Fruit fly (Drosophila melanogaster) whole organism, embryonic: Measurements from ENCODE around the gene CG10700.

Experiments used
- Abd-B ChIP-seq: fragments of 200-800 bp; sonication (Bioruptor generic); optimal IDR thresholded peaks from 2 replicates; lab custom pipeline; 2018; ENCODE audit warnings: missing biosample characterization, mild to moderate bottlenecking, missing genetic modification characterization, moderate library complexity
- BEAF-32 ChIP-seq: fragments of 200-800 bp; sonication (Bioruptor generic); optimal IDR thresholded peaks from 3 replicates; lab custom pipeline; 2017; ENCODE audit warnings: missing biosample characterization, missing genetic modification characterization, mild to moderate bottlenecking, moderate library complexity, missing genetic modification reagents
- CG10321 ChIP-seq: fragments of 200-800 bp; sonication (Bioruptor generic); IDR thresholded peaks from 2 replicates; pipeline ENCODE4 v1.3.6; 2022; ENCODE audit warnings: missing biosample characterization, missing genetic modification characterization
- CG10979 ChIP-seq: fragments of 200-800 bp; sonication (Bioruptor generic); optimal IDR thresholded peaks from 2 replicates; lab custom pipeline; 2018; ENCODE audit warnings: missing biosample characterization, mild to moderate bottlenecking, missing genetic modification characterization, moderate library complexity
- CG12219 ChIP-seq: fragments of 200-800 bp; sonication (Bioruptor generic); optimal IDR thresholded peaks from 3 replicates; lab custom pipeline; 2018; ENCODE audit warnings: missing biosample characterization, mild to moderate bottlenecking, missing genetic modification characterization
- CG13775 ChIP-seq: fragments of 200-800 bp; sonication (Bioruptor generic); optimal IDR thresholded peaks from 3 replicates; lab custom pipeline; 2017; ENCODE audit warnings: missing biosample characterization, mild to moderate bottlenecking, missing genetic modification characterization
- CG14014 ChIP-seq: fragments of 200-800 bp; sonication (Bioruptor generic); IDR thresholded peaks from 2 replicates; pipeline ENCODE4 v1.3.6; 2022; ENCODE audit warnings: missing biosample characterization, missing genetic modification characterization
- CG17328 ChIP-seq: fragments of 200-800 bp; sonication (Bioruptor generic); IDR thresholded peaks from 2 replicates; pipeline ENCODE4 v1.3.6; 2022; ENCODE audit warnings: missing biosample characterization, missing genetic modification characterization
- CG17568 ChIP-seq: fragments of 200-800 bp; sonication (Bioruptor generic); optimal IDR thresholded peaks from 2 replicates; lab custom pipeline; 2018; ENCODE audit warnings: missing biosample characterization, mild to moderate bottlenecking, missing genetic modification characterization, moderate library complexity
- CG1792 ChIP-seq: fragments of 200-800 bp; sonication (Bioruptor generic); optimal IDR thresholded peaks from 2 replicates; lab custom pipeline; 2016; ENCODE audit warnings: missing biosample characterization, missing genetic modification characterization
- CG31224 ChIP-seq: fragments of 200-800 bp; sonication (Bioruptor generic); IDR thresholded peaks from 2 replicates; pipeline ENCODE4 v1.3.6; 2022; ENCODE audit warnings: missing biosample characterization, missing genetic modification characterization
- CG32532 ChIP-seq: fragments of 200-800 bp; sonication (Bioruptor generic); IDR thresholded peaks from 2 replicates; pipeline ENCODE4 v1.3.6; 2022; ENCODE audit warnings: missing biosample characterization, missing genetic modification characterization
- CG33557 ChIP-seq: fragments of 200-800 bp; sonication (Bioruptor generic); optimal IDR thresholded peaks from 2 replicates; lab custom pipeline; 2019; ENCODE audit warnings: missing biosample characterization, mild to moderate bottlenecking, missing genetic modification characterization, moderate library complexity
- CG4424 ChIP-seq: fragments of 200-800 bp; sonication (Bioruptor generic); optimal IDR thresholded peaks from 3 replicates; lab custom pipeline; 2016; ENCODE audit warnings: missing biosample characterization, missing genetic modification characterization
- CG6683 ChIP-seq: fragments of 200-800 bp; sonication (Bioruptor generic); optimal IDR thresholded peaks from 2 replicates; lab custom pipeline; 2017; ENCODE audit warnings: missing biosample characterization, mild to moderate bottlenecking, missing genetic modification characterization, missing genetic modification reagents
- CG7786 ChIP-seq: fragments of 200-800 bp; sonication (Bioruptor generic); optimal IDR thresholded peaks from 2 replicates; lab custom pipeline; 2016; ENCODE audit warnings: missing biosample characterization, missing genetic modification characterization
- CG9932 ChIP-seq: fragments of 200-800 bp; sonication (Bioruptor generic); IDR thresholded peaks from 2 replicates; pipeline ENCODE4 v1.3.6; 2022; ENCODE audit warnings: missing biosample characterization, missing genetic modification characterization
- CrebB ChIP-seq: fragments of 200-800 bp; sonication (Bioruptor generic); optimal IDR thresholded peaks from 3 replicates; lab custom pipeline; 2018; ENCODE audit warnings: missing biosample characterization, mild to moderate bottlenecking, missing genetic modification characterization
- HLH3B ChIP-seq: fragments of 200-800 bp; sonication (Bioruptor generic); IDR thresholded peaks from 2 replicates; pipeline ENCODE4 v1.3.6; 2022; ENCODE audit warnings: missing biosample characterization, missing genetic modification characterization
- HLH4C ChIP-seq: fragments of 200-800 bp; sonication (Bioruptor generic); IDR thresholded peaks from 3 replicates; pipeline ENCODE4 v1.3.6; 2022; ENCODE audit warnings: missing biosample characterization, missing genetic modification characterization; ENCODE audit not compliant: partially characterized antibody
- HmgZ ChIP-seq: fragments of 200-800 bp; sonication (Bioruptor generic); optimal IDR thresholded peaks from 2 replicates; lab custom pipeline; 2018; ENCODE audit warnings: missing biosample characterization, mild to moderate bottlenecking, missing genetic modification characterization
- Hmx ChIP-seq: fragments of 200-800 bp; sonication (Bioruptor generic); optimal IDR thresholded peaks from 2 replicates; lab custom pipeline; 2016; ENCODE audit warnings: missing biosample characterization, missing genetic modification characterization
- Hr39 ChIP-seq: fragments of >200 bp; optimal IDR thresholded peaks from 2 replicates; lab custom pipeline; 2017
- Lim3 ChIP-seq: fragments of 200-800 bp; sonication (Bioruptor generic); IDR thresholded peaks from 2 replicates; pipeline ENCODE4 v1.3.6; 2022; ENCODE audit warnings: missing biosample characterization, missing genetic modification characterization
- Med ChIP-seq: fragments of 200-800 bp; sonication (Bioruptor generic); peaks from one replicate; lab custom pipeline; 2016; ENCODE audit warnings: missing biosample characterization, missing genetic modification characterization, mild to moderate bottlenecking, inconsistent platforms, moderate library complexity
- Mes4 ChIP-seq: fragments of 200-800 bp; sonication (Bioruptor generic); optimal IDR thresholded peaks from 2 replicates; lab custom pipeline; 2016; ENCODE audit warnings: missing biosample characterization, missing genetic modification characterization
- NC2α ChIP-seq: fragments of 200-800 bp; sonication (Bioruptor generic); optimal IDR thresholded peaks from 2 replicates; lab custom pipeline; 2016; ENCODE audit warnings: missing biosample characterization, missing genetic modification characterization
- Sox102F ChIP-seq: fragments of 200-800 bp; sonication (Bioruptor generic); optimal IDR thresholded peaks from 2 replicates; lab custom pipeline; 2018; ENCODE audit warnings: missing biosample characterization, mild to moderate bottlenecking, missing genetic modification characterization, moderate library complexity
- Ssrp ChIP-seq: fragments of 200-800 bp; sonication (Bioruptor generic); optimal IDR thresholded peaks from 2 replicates; lab custom pipeline; 2018; ENCODE audit warnings: missing biosample characterization, mild to moderate bottlenecking, missing genetic modification characterization, moderate library complexity
- Trl ChIP-seq, 3 experiments: fragments of >200 bp in 2 of 3; fragments of 200-800 bp in 1 of 3; sonication (Bioruptor generic) in 1 of 3; optimal IDR thresholded peaks; 2 replicates in 1 of 3; 3 replicates in 2 of 3; lab custom pipeline; 2016 to 2017; ENCODE audit warnings: missing biosample characterization in 1 of 3, missing genetic modification characterization in 1 of 3
- YL-1 ChIP-seq: fragments of 200-800 bp; sonication (Bioruptor generic); optimal IDR thresholded peaks from 3 replicates; lab custom pipeline; 2017; ENCODE audit warnings: missing biosample characterization, mild to moderate bottlenecking, missing genetic modification characterization
- ab ChIP-seq: fragments of 200-800 bp; sonication (Bioruptor generic); optimal IDR thresholded peaks from 2 replicates; lab custom pipeline; 2016; ENCODE audit warnings: missing biosample characterization, missing genetic modification characterization
- amos ChIP-seq: fragments of 200-800 bp; sonication (Bioruptor generic); IDR thresholded peaks from 2 replicates; pipeline ENCODE4 v1.3.6; 2022; ENCODE audit warnings: missing biosample characterization, missing genetic modification characterization; ENCODE audit not compliant: partially characterized antibody
- bcd ChIP-seq: fragments of 200-800 bp; sonication (Bioruptor generic); optimal IDR thresholded peaks from 2 replicates; lab custom pipeline; 2017; ENCODE audit warnings: missing biosample characterization, mild to moderate bottlenecking, missing genetic modification characterization
- bsh ChIP-seq, 2 experiments: fragments of 200-800 bp; sonication (Bioruptor generic); optimal IDR thresholded peaks; 2 replicates each; lab custom pipeline; 2017 to 2018; ENCODE audit warnings: mild to moderate bottlenecking in 2 of 2, missing biosample characterization in 2 of 2, missing genetic modification characterization in 2 of 2, moderate library complexity in 1 of 2
- cad ChIP-seq: fragments of >200 bp; optimal IDR thresholded peaks from 2 replicates; lab custom pipeline; 2017; ENCODE audit warnings: missing biosample characterization, missing genetic modification characterization
- chif ChIP-seq, 2 experiments: fragments of 200-800 bp; sonication (Bioruptor generic); optimal IDR thresholded peaks; 3 replicates each; lab custom pipeline; 2016; ENCODE audit warnings: missing biosample characterization in 2 of 2, missing genetic modification characterization in 2 of 2
- crol ChIP-seq: fragments of 200-800 bp; sonication (Bioruptor generic); IDR thresholded peaks from 2 replicates; pipeline ENCODE4 v1.3.6; 2022; ENCODE audit warnings: missing biosample characterization, missing genetic modification characterization
- dpn ChIP-seq, 2 experiments: fragments of 200-800 bp; sonication (Bioruptor generic); optimal IDR thresholded peaks; 3 replicates each; lab custom pipeline; 2016; ENCODE audit warnings: missing biosample characterization in 2 of 2, missing genetic modification characterization in 2 of 2
- ftz-f1 ChIP-seq: fragments of 200-800 bp; sonication (Bioruptor generic); optimal IDR thresholded peaks from 2 replicates; lab custom pipeline; 2016; ENCODE audit warnings: missing biosample characterization, missing genetic modification characterization
- ind ChIP-seq: fragments of 200-800 bp; sonication (Bioruptor generic); optimal IDR thresholded peaks from 3 replicates; lab custom pipeline; 2016; ENCODE audit warnings: missing biosample characterization, missing genetic modification characterization
- ken ChIP-seq: fragments of 200-800 bp; sonication (Bioruptor generic); IDR thresholded peaks from 3 replicates; pipeline ENCODE4 v1.3.6; 2022; ENCODE audit warnings: missing biosample characterization, missing genetic modification characterization
- mam ChIP-seq: fragments of 200-800 bp; sonication (Bioruptor generic); optimal IDR thresholded peaks from 3 replicates; lab custom pipeline; 2016; ENCODE audit warnings: missing biosample characterization, missing genetic modification characterization
- pros ChIP-seq: fragments of 200-800 bp; sonication (Bioruptor generic); optimal IDR thresholded peaks from 3 replicates; lab custom pipeline; 2019; ENCODE audit warnings: missing biosample characterization, mild to moderate bottlenecking, missing genetic modification characterization, moderate library complexity
- sc ChIP-seq, 3 experiments: fragments of >200 bp in 2 of 3; fragments of 200-800 bp in 1 of 3; sonication (Bioruptor generic) in 1 of 3; optimal IDR thresholded peaks; 2 replicates in 2 of 3; 3 replicates in 1 of 3; lab custom pipeline; 2017; ENCODE audit warnings: mild to moderate bottlenecking in 1 of 3, missing biosample characterization in 1 of 3, missing genetic modification characterization in 1 of 3, missing genetic modification reagents in 1 of 3
- so ChIP-seq: fragments of 200-800 bp; sonication (Bioruptor generic); IDR thresholded peaks from 3 replicates; pipeline ENCODE4 v1.3.6; 2022; ENCODE audit warnings: missing biosample characterization, missing genetic modification characterization
- sob ChIP-seq: fragments of 200-800 bp; sonication (Bioruptor generic); IDR thresholded peaks from 2 replicates; pipeline ENCODE4 v1.3.6; 2022; ENCODE audit warnings: missing biosample characterization, missing genetic modification characterization
- tgo ChIP-seq: fragments of 200-800 bp; sonication (Bioruptor generic); IDR thresholded peaks from 3 replicates; pipeline ENCODE4 v1.3.6; 2022; ENCODE audit warnings: missing biosample characterization, missing genetic modification characterization
- vnd ChIP-seq: fragments of 200-800 bp; sonication (Bioruptor generic); IDR thresholded peaks from 3 replicates; pipeline ENCODE4 v1.3.6; 2022; ENCODE audit warnings: missing biosample characterization, missing genetic modification characterization; ENCODE audit not compliant: partially characterized antibody

The CG10700 gene

dm6 chr2L:19069548-19070145 lies 9.2 kb downstream of the CG10700 start, which contains the start of gene CG10702:
CG10702 (minus strand) TSS chr2L:19069851.
- 0 out of 2 replicates have a peak, but pooled peaks have one; percentile 6 for TF ChIP-seq Lim3 (GFP tag; lab: Robert Waterston, UW)
- no peak for TF ChIP-seq ab (GFP tag; lab: Kevin White, UChicago)
- 0 out of 2 replicates have a peak, but pooled peaks have one; percentile 29 for TF ChIP-seq CG32532
- TF ChIP-seq ind (GFP tag; lab: Kevin White, UChicago), result peak; percentile 7
- TF ChIP-seq CG33557 (GFP tag; lab: Kevin White, UChicago), result no peak
- peak; percentile 20 for TF ChIP-seq bcd
- no peak for TF ChIP-seq NC2α (GFP tag; lab: Kevin White, UChicago)
- no peak for TF ChIP-seq bsh (GFP tag; optimal IDR thresholded peaks at IDR 0.05; lab: Kevin White, UChicago)
- TF ChIP-seq Hmx (GFP tag; lab: Kevin White, UChicago), result no peak
- TF ChIP-seq CG31224 (GFP tag; lab: Robert Waterston, UW), result no peak
- TF ChIP-seq sc (optimal IDR thresholded peaks at IDR 0.05; lab: Kevin White, UChicago), result no peak
- TF ChIP-seq sc (GFP tag; optimal IDR thresholded peaks at IDR 0.05; lab: Kevin White, UChicago), result no peak
- TF ChIP-seq Med (GFP tag; lab: Kevin White, UChicago), result peak; percentile 70
- TF ChIP-seq Mes4, result no peak
- no peak for TF ChIP-seq CG10321
- no peak for TF ChIP-seq HmgZ (tag; lab: Kevin White, UChicago)
- no peak for TF ChIP-seq CG4424
- no peak for TF ChIP-seq CG17568 (GFP tag; lab: Kevin White, UChicago)
- TF ChIP-seq Ssrp, result peak; percentile 28
- TF ChIP-seq ken, result peak; percentile 55; the same call in 1 of the 3 replicates
- TF ChIP-seq cad, result no peak
- no peak for TF ChIP-seq chif (GFP tag; optimal IDR thresholded peaks at IDR 0.05; lab: Kevin White, UChicago)
- peak; percentile 39 for TF ChIP-seq mam (GFP tag; lab: Kevin White, UChicago)
- peak; percentile 15 for TF ChIP-seq Sox102F (GFP tag; lab: Kevin White, UChicago)
- TF ChIP-seq BEAF-32 (GFP tag; lab: Kevin White, UChicago), result no peak
- TF ChIP-seq YL-1 (GFP tag; lab: Kevin White, UChicago), result no peak
- no peak for TF ChIP-seq CG7786 (GFP tag; lab: Kevin White, UChicago)
- no peak for TF ChIP-seq dpn (GFP tag; optimal IDR thresholded peaks at IDR 0.05; lab: Kevin White, UChicago)
- TF ChIP-seq vnd (GFP tag; lab: Robert Waterston, UW), result no peak
- TF ChIP-seq so (GFP tag; lab: Robert Waterston, UW), result no peak
- TF ChIP-seq HLH3B, result no peak
- TF ChIP-seq Hr39 (lab: Kevin White, UChicago), result no peak
- 0 out of 2 replicates have a peak, but pooled peaks have one; percentile 20 for TF ChIP-seq CG17328 (GFP tag; lab: Robert Waterston, UW)
- no peak for TF ChIP-seq HLH4C
- TF ChIP-seq CG1792 (GFP tag; lab: Kevin White, UChicago), result peak; percentile 5
- no peak for TF ChIP-seq CG12219 (GFP tag; lab: Kevin White, UChicago)
- 0 out of 2 replicates have a peak, but pooled peaks have one; percentile 13 for TF ChIP-seq CG9932
- no peak for TF ChIP-seq CG14014 (GFP tag; lab: Robert Waterston, UW)
- no peak for TF ChIP-seq CG6683
- TF ChIP-seq CG10979 (tag; lab: Kevin White, UChicago), result peak; percentile 1
- TF ChIP-seq amos (GFP tag; lab: Robert Waterston, UW), result peak; percentile 17; the same call in 1 of the 2 replicates
- TF ChIP-seq tgo (GFP tag; lab: Robert Waterston, UW), result peak; percentile 18; the same call in 1 of the 3 replicates
- no peak for TF ChIP-seq CrebB (tag; lab: Kevin White, UChicago)
- TF ChIP-seq Trl (optimal IDR thresholded peaks at IDR 0.05; lab: Kevin White, UChicago), result no peak
- TF ChIP-seq Trl (GFP tag; optimal IDR thresholded peaks at IDR 0.05; lab: Kevin White, UChicago), result no peak
- no peak for TF ChIP-seq ftz-f1 (GFP tag; lab: Kevin White, UChicago)
- TF ChIP-seq sob (GFP tag; lab: Robert Waterston, UW), result 0 out of 2 replicates have a peak, but pooled peaks have one; percentile 41
- TF ChIP-seq CG13775 (GFP tag; lab: Kevin White, UChicago), result no peak
- peak; percentile 5 for TF ChIP-seq Abd-B (GFP tag; lab: Kevin White, UChicago)
- TF ChIP-seq crol (GFP tag; lab: Robert Waterston, UW), result no peak
- TF ChIP-seq pros (GFP tag; lab: Kevin White, UChicago), result no peak
